Fruit fly (Drosophila melanogaster) whole organism, embryonic: ENCODE measurements around the gene odd.
A peak's percentile ranks its signal among the peaks of the same experiment; 100 is the strongest.

Source experiments
- CG10274 ChIP-seq: fragments of 200-800 bp; sonication (Bioruptor generic); optimal IDR thresholded peaks from 3 replicates; lab custom pipeline; 2017; ENCODE audit warnings: missing biosample characterization, mild to moderate bottlenecking, missing genetic modification characterization
- CG10431 ChIP-seq: fragments of 200-800 bp; sonication (Bioruptor generic); optimal IDR thresholded peaks from 3 replicates; lab custom pipeline; 2018; ENCODE audit warnings: missing biosample characterization, mild to moderate bottlenecking, missing genetic modification characterization
- CG10462 ChIP-seq: fragments of 200-800 bp; sonication (Bioruptor generic); optimal IDR thresholded peaks from 2 replicates; lab custom pipeline; 2016; ENCODE audit warnings: missing biosample characterization, missing genetic modification characterization
- CG10565 ChIP-seq: fragments of 200-800 bp; sonication (Bioruptor generic); optimal IDR thresholded peaks from 3 replicates; lab custom pipeline; 2016; ENCODE audit warnings: missing biosample characterization, mild to moderate bottlenecking, missing genetic modification characterization
- CG12071 ChIP-seq: fragments of 200-800 bp; sonication (Bioruptor generic); optimal IDR thresholded peaks from 3 replicates; lab custom pipeline; 2018; ENCODE audit warnings: missing biosample characterization, mild to moderate bottlenecking, missing genetic modification characterization
- CG12769 ChIP-seq: fragments of 200-800 bp; sonication (Bioruptor generic); optimal IDR thresholded peaks from 2 replicates; lab custom pipeline; 2019; ENCODE audit warnings: missing biosample characterization, mild to moderate bottlenecking, missing genetic modification characterization, moderate library complexity
- CG13123 ChIP-seq: fragments of 200-800 bp; sonication (Bioruptor generic); optimal IDR thresholded peaks from 2 replicates; lab custom pipeline; 2016; ENCODE audit warnings: missing biosample characterization, missing genetic modification characterization
- CG13775 ChIP-seq: fragments of 200-800 bp; sonication (Bioruptor generic); optimal IDR thresholded peaks from 3 replicates; lab custom pipeline; 2017; ENCODE audit warnings: missing biosample characterization, mild to moderate bottlenecking, missing genetic modification characterization
- CG14050 ChIP-seq: fragments of 200-800 bp; sonication (Bioruptor generic); IDR thresholded peaks from 3 replicates; pipeline ENCODE4 v1.3.6; 2022; ENCODE audit warnings: missing biosample characterization, missing genetic modification characterization
- CG14667 ChIP-seq: fragments of 200-800 bp; sonication (Bioruptor generic); IDR thresholded peaks from 2 replicates; pipeline ENCODE4 v1.3.6; 2022; ENCODE audit warnings: missing biosample characterization, missing genetic modification characterization
- CG15269 ChIP-seq: fragments of 200-800 bp; sonication (Bioruptor generic); optimal IDR thresholded peaks from 2 replicates; lab custom pipeline; 2018; ENCODE audit warnings: missing biosample characterization, mild to moderate bottlenecking, missing genetic modification characterization, moderate library complexity
- CG17568 ChIP-seq: fragments of 200-800 bp; sonication (Bioruptor generic); optimal IDR thresholded peaks from 2 replicates; lab custom pipeline; 2018; ENCODE audit warnings: missing biosample characterization, mild to moderate bottlenecking, missing genetic modification characterization, moderate library complexity
- CG2116 ChIP-seq: fragments of 200-800 bp; sonication (Bioruptor generic); optimal IDR thresholded peaks from 3 replicates; lab custom pipeline; 2018; ENCODE audit warnings: missing biosample characterization, mild to moderate bottlenecking, missing genetic modification characterization
- CG31365 ChIP-seq: fragments of 200-800 bp; sonication (Bioruptor generic); optimal IDR thresholded peaks from 2 replicates; lab custom pipeline; 2018; ENCODE audit warnings: missing biosample characterization, mild to moderate bottlenecking, missing genetic modification characterization
- CG33557 ChIP-seq: fragments of 200-800 bp; sonication (Bioruptor generic); optimal IDR thresholded peaks from 2 replicates; lab custom pipeline; 2019; ENCODE audit warnings: missing biosample characterization, mild to moderate bottlenecking, missing genetic modification characterization, moderate library complexity
- CG6854 ChIP-seq: fragments of 200-800 bp; sonication (Bioruptor generic); optimal IDR thresholded peaks from 3 replicates; lab custom pipeline; 2017; ENCODE audit warnings: missing biosample characterization, mild to moderate bottlenecking, missing genetic modification characterization
- CG8388 ChIP-seq: fragments of 200-800 bp; sonication (Bioruptor generic); optimal IDR thresholded peaks from 2 replicates; lab custom pipeline; 2019; ENCODE audit warnings: missing biosample characterization, mild to moderate bottlenecking, missing genetic modification characterization, moderate library complexity
- CG9437 ChIP-seq: fragments of 200-800 bp; sonication (Bioruptor generic); optimal IDR thresholded peaks from 2 replicates; lab custom pipeline; 2018; ENCODE audit warnings: missing biosample characterization, mild to moderate bottlenecking, missing genetic modification characterization
- CG9727 ChIP-seq: fragments of 200-800 bp; sonication (Bioruptor generic); optimal IDR thresholded peaks from 3 replicates; lab custom pipeline; 2017; ENCODE audit warnings: missing biosample characterization, mild to moderate bottlenecking, missing genetic modification characterization
- CrebB ChIP-seq: fragments of 200-800 bp; sonication (Bioruptor generic); optimal IDR thresholded peaks from 3 replicates; lab custom pipeline; 2018; ENCODE audit warnings: missing biosample characterization, mild to moderate bottlenecking, missing genetic modification characterization
- D19B ChIP-seq: fragments of 200-800 bp; sonication (Bioruptor generic); optimal IDR thresholded peaks from 2 replicates; lab custom pipeline; 2017; ENCODE audit warnings: missing biosample characterization, mild to moderate bottlenecking, missing genetic modification characterization
- Drgx ChIP-seq: fragments of 200-800 bp; sonication (Bioruptor generic); IDR thresholded peaks from 2 replicates; pipeline ENCODE4 v1.3.6; 2022; ENCODE audit warnings: missing biosample characterization, missing genetic modification characterization
- Ets65A ChIP-seq: fragments of 200-800 bp; sonication (Bioruptor generic); peaks from one replicate; lab custom pipeline; 2016; ENCODE audit warnings: missing biosample characterization, missing genetic modification characterization
- HLH4C ChIP-seq: fragments of 200-800 bp; sonication (Bioruptor generic); IDR thresholded peaks from 3 replicates; pipeline ENCODE4 v1.3.6; 2022; ENCODE audit warnings: missing biosample characterization, missing genetic modification characterization; ENCODE audit not compliant: partially characterized antibody
- Hand ChIP-seq: fragments of 200-800 bp; sonication (Bioruptor generic); optimal IDR thresholded peaks from 2 replicates; lab custom pipeline; 2017; ENCODE audit warnings: mild to moderate bottlenecking, missing biosample characterization, missing genetic modification reagents, missing genetic modification characterization
- Hr78 ChIP-seq, 2 experiments: fragments of 200-800 bp in 1 of 2; fragments of >200 bp in 1 of 2; sonication (Bioruptor generic) in 1 of 2; optimal IDR thresholded peaks; 2 replicates each; lab custom pipeline; 2017 to 2019; ENCODE audit warnings: missing biosample characterization in 2 of 2, missing genetic modification characterization in 2 of 2, mild to moderate bottlenecking in 1 of 2, moderate library complexity in 1 of 2
- Hsf ChIP-seq: fragments of 200-800 bp; sonication (Bioruptor generic); optimal IDR thresholded peaks from 3 replicates; lab custom pipeline; 2016; ENCODE audit warnings: missing biosample characterization, missing genetic modification characterization
- MBD-R2 ChIP-seq: fragments of 200-800 bp; sonication (Bioruptor generic); IDR thresholded peaks from 2 replicates; pipeline ENCODE4 v1.3.6; 2022; ENCODE audit warnings: missing biosample characterization, missing genetic modification characterization
- NFAT ChIP-seq: fragments of 200-800 bp; sonication (Bioruptor generic); IDR thresholded peaks from 2 replicates; pipeline ENCODE4 v1.3.6; 2022; ENCODE audit warnings: missing biosample characterization, missing genetic modification characterization
- Neu2 ChIP-seq: fragments of 200-800 bp; sonication (Bioruptor generic); optimal IDR thresholded peaks from 3 replicates; lab custom pipeline; 2016; ENCODE audit warnings: missing biosample characterization, missing genetic modification characterization, borderline replicate concordance
- Poxn ChIP-seq: fragments of 200-800 bp; sonication (Bioruptor generic); IDR thresholded peaks from 2 replicates; pipeline ENCODE4 v1.3.6; 2022; ENCODE audit warnings: missing biosample characterization, missing genetic modification characterization
- Ravus ChIP-seq: fragments of 200-800 bp; sonication (Bioruptor generic); IDR thresholded peaks from 2 replicates; pipeline ENCODE4 v1.3.6; 2022; ENCODE audit warnings: missing biosample characterization, missing genetic modification characterization
- Ssrp ChIP-seq: fragments of 200-800 bp; sonication (Bioruptor generic); optimal IDR thresholded peaks from 2 replicates; lab custom pipeline; 2018; ENCODE audit warnings: missing biosample characterization, mild to moderate bottlenecking, missing genetic modification characterization, moderate library complexity
- Vsx1 ChIP-seq: fragments of 200-800 bp; sonication (Bioruptor generic); optimal IDR thresholded peaks from 2 replicates; lab custom pipeline; 2017; ENCODE audit warnings: missing biosample characterization, mild to moderate bottlenecking, missing genetic modification characterization, missing genetic modification reagents
- Xbp1 ChIP-seq: fragments of 200-800 bp; sonication (Bioruptor generic); optimal IDR thresholded peaks from 3 replicates; lab custom pipeline; 2016; ENCODE audit warnings: missing biosample characterization, mild to moderate bottlenecking, missing genetic modification characterization
- bowl ChIP-seq: fragments of 200-800 bp; sonication (Bioruptor generic); IDR thresholded peaks from 2 replicates; pipeline ENCODE4 v1.3.6; 2022; ENCODE audit warnings: missing biosample characterization, missing genetic modification characterization
- bsh ChIP-seq, 2 experiments: fragments of 200-800 bp; sonication (Bioruptor generic); optimal IDR thresholded peaks; 2 replicates each; lab custom pipeline; 2017 to 2018; ENCODE audit warnings: mild to moderate bottlenecking in 2 of 2, missing biosample characterization in 2 of 2, missing genetic modification characterization in 2 of 2, moderate library complexity in 1 of 2
- cas ChIP-seq: fragments of 200-800 bp; sonication (Bioruptor generic); IDR thresholded peaks from 2 replicates; pipeline ENCODE4 v1.3.6; 2022; ENCODE audit warnings: missing biosample characterization, missing genetic modification characterization
- crol ChIP-seq: fragments of 200-800 bp; sonication (Bioruptor generic); IDR thresholded peaks from 2 replicates; pipeline ENCODE4 v1.3.6; 2022; ENCODE audit warnings: missing biosample characterization, missing genetic modification characterization
- dimm ChIP-seq: fragments of 200-800 bp; sonication (Bioruptor generic); IDR thresholded peaks from 2 replicates; pipeline ENCODE4 v1.3.6; 2022; ENCODE audit warnings: missing biosample characterization, missing genetic modification characterization
- dmrt99B ChIP-seq: fragments of 200-800 bp; sonication (Bioruptor generic); optimal IDR thresholded peaks from 2 replicates; lab custom pipeline; 2018; ENCODE audit warnings: missing biosample characterization, mild to moderate bottlenecking, missing genetic modification characterization, moderate library complexity
- fd102C ChIP-seq: fragments of 200-800 bp; sonication (Bioruptor generic); optimal IDR thresholded peaks from 2 replicates; lab custom pipeline; 2018; ENCODE audit warnings: missing biosample characterization, mild to moderate bottlenecking, missing genetic modification characterization, moderate library complexity
- grn ChIP-seq: fragments of 200-800 bp; sonication (Bioruptor generic); optimal IDR thresholded peaks from 3 replicates; lab custom pipeline; 2017; ENCODE audit warnings: missing biosample characterization, missing genetic modification characterization
- kay ChIP-seq: fragments of 200-800 bp; sonication (Bioruptor generic); optimal IDR thresholded peaks from 2 replicates; lab custom pipeline; 2016; ENCODE audit warnings: missing biosample characterization, missing genetic modification characterization
- luna ChIP-seq: fragments of 200-800 bp; sonication (Bioruptor generic); optimal IDR thresholded peaks from 2 replicates; lab custom pipeline; 2016; ENCODE audit warnings: missing biosample characterization, missing genetic modification characterization
- odd ChIP-seq: fragments of 200-800 bp; sonication (Bioruptor generic); optimal IDR thresholded peaks from 2 replicates; lab custom pipeline; 2017; ENCODE audit warnings: missing biosample characterization, mild to moderate bottlenecking, missing genetic modification characterization
- run ChIP-seq: fragments of 200-800 bp; sonication (Bioruptor generic); optimal IDR thresholded peaks from 3 replicates; lab custom pipeline; 2018; ENCODE audit warnings: missing biosample characterization, mild to moderate bottlenecking, missing genetic modification characterization
- salm ChIP-seq: fragments of 200-800 bp; sonication (Bioruptor generic); optimal IDR thresholded peaks from 2 replicates; lab custom pipeline; 2018; ENCODE audit warnings: missing biosample characterization, mild to moderate bottlenecking, missing genetic modification characterization
- sens ChIP-seq: fragments of 200-800 bp; sonication (Bioruptor generic); peaks from one replicate; lab custom pipeline; 2016; ENCODE audit warnings: missing biosample characterization, missing genetic modification characterization
- ssp ChIP-seq: fragments of 200-800 bp; sonication (Bioruptor generic); IDR thresholded peaks from 2 replicates; pipeline ENCODE4 v1.3.6; 2022; ENCODE audit warnings: missing biosample characterization, missing genetic modification characterization
- stwl ChIP-seq: fragments of 200-800 bp; sonication (Bioruptor generic); optimal IDR thresholded peaks from 3 replicates; lab custom pipeline; 2018; ENCODE audit warnings: missing biosample characterization, mild to moderate bottlenecking, missing genetic modification characterization, moderate library complexity

odd gene

DNA sequence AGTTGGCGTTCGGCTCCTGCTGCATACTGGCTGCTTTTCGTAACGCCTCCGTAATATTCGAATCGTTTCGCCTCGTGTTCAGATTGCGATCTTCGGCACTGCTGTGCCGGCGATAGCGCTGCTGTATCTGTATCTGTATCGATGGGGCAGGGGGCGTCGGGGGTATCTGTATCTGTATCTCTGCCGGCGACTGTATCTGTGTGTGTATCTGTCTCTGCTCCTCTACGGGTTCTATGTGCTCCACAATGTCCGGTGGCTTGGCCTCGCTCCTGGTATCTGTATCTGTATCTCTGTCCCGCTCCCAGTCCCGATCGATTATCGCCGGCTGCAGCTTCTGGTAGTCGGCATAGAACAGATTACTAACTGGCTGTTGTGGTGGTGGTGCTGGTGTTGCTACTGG is 33.4 kb upstream of the odd start (continued):
- no peak for TF ChIP-seq CG12071 (GFP tag; lab: Kevin White, UChicago)
- TF ChIP-seq CG10431, result no peak
- no peak for TF ChIP-seq CrebB (tag; lab: Kevin White, UChicago)
- no peak for TF ChIP-seq dimm (GFP tag; lab: Robert Waterston, UW)
- no peak for TF ChIP-seq MBD-R2 (GFP tag; lab: Robert Waterston, UW)
- TF ChIP-seq stwl, result no peak
- TF ChIP-seq Vsx1 (GFP tag; lab: Kevin White, UChicago), result no peak
- TF ChIP-seq D19B, result no peak
- TF ChIP-seq CG12769 (tag; lab: Kevin White, UChicago), result peak; percentile 79
- no peak for TF ChIP-seq ssp (GFP tag; lab: Robert Waterston, UW)
- no peak for TF ChIP-seq CG6854 (GFP tag; lab: Kevin White, UChicago)
- no peak for TF ChIP-seq Hr78 (GFP tag; optimal IDR thresholded peaks at IDR 0.05; lab: Kevin White, UChicago)
- no peak for TF ChIP-seq CG17568
- TF ChIP-seq fd102C (GFP tag; lab: Kevin White, UChicago), result no peak

DNA sequence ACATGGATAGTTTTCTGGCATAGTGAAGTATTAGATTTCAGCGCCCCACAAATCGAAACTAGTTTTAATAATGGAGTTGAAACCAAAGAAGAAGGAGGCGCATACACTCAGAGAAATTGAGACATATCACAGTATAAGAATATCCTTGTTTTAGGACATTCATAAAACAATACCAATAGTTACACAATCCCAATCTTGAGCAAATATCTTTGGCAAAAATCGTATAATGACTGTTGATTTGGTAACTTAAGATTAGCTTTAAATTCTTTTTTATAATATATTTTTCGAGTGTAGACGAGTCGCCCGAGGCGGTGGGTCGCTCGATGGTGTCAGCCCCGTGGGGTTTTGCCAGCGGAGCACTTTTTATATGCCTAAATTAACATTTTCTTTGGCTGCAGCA is 28.9 kb upstream of the odd start:
- no peak for TF ChIP-seq dmrt99B (tag; lab: Kevin White, UChicago)
- no peak for TF ChIP-seq CG9437 (GFP tag; lab: Kevin White, UChicago)
- no peak for TF ChIP-seq Ravus (GFP tag; lab: Robert Waterston, UW)
- peak; percentile 15 for TF ChIP-seq Ssrp (tag; lab: Kevin White, UChicago)
- TF ChIP-seq bsh (GFP tag; optimal IDR thresholded peaks at IDR 0.05; lab: Kevin White, UChicago), result peak in 1 of 2 experiments; percentile 17
- no peak for TF ChIP-seq salm (tag; lab: Kevin White, UChicago)
- TF ChIP-seq CG15269, result no peak
- no peak for TF ChIP-seq Hand (GFP tag; lab: Kevin White, UChicago)
- TF ChIP-seq CG9727, result no peak
- no peak for TF ChIP-seq Hsf (GFP tag; lab: Kevin White, UChicago)
- TF ChIP-seq Xbp1, result peak; percentile 8
- peak; percentile 27 for TF ChIP-seq odd (GFP tag; lab: Kevin White, UChicago)
- no peak for TF ChIP-seq CG14050
- no peak for TF ChIP-seq cas
- TF ChIP-seq Neu2 (GFP tag; lab: Kevin White, UChicago), result no peak
- TF ChIP-seq CG31365 (tag; lab: Kevin White, UChicago), result no peak
- TF ChIP-seq CG13123, result no peak
- no peak for TF ChIP-seq NFAT
- TF ChIP-seq CG8388 (GFP tag; lab: Kevin White, UChicago), result peak; percentile 2
- no peak for TF ChIP-seq CG33557 (GFP tag; lab: Kevin White, UChicago)
- no peak for TF ChIP-seq run (tag; lab: Kevin White, UChicago)
- TF ChIP-seq kay, result no peak
- no peak for TF ChIP-seq bowl (GFP tag; lab: Robert Waterston, UW)
- TF ChIP-seq Poxn (GFP tag; lab: Robert Waterston, UW), result no peak
- TF ChIP-seq CG13775, result no peak
- no peak for TF ChIP-seq CG14667 (GFP tag; lab: Robert Waterston, UW)
- no peak for TF ChIP-seq CG10565
- no peak for TF ChIP-seq luna
- TF ChIP-seq HLH4C, result no peak
- no peak for TF ChIP-seq CG10462 (GFP tag; lab: Kevin White, UChicago)
- TF ChIP-seq Drgx (GFP tag; lab: Robert Waterston, UW), result peak; percentile 23; the same call in 1 of the 2 replicates
- peak; percentile 50 for TF ChIP-seq sens (GFP tag; lab: Kevin White, UChicago)
- no peak for TF ChIP-seq CG10274 (GFP tag; lab: Kevin White, UChicago)
- no peak for TF ChIP-seq crol (GFP tag; lab: Robert Waterston, UW)
- no peak for TF ChIP-seq CG2116 (GFP tag; lab: Kevin White, UChicago)
- no peak for TF ChIP-seq grn
- TF ChIP-seq Ets65A (GFP tag; lab: Kevin White, UChicago), result peak; percentile 39
